Worm (Caenorhabditis elegans): Measurements from ENCODE around the gene cash-1.

- TF ChIP-seq nhr-237 (tag; optimal IDR thresholded peaks at IDR 0.05), result no peak
- TF ChIP-seq ZK546.5 (tag; optimal IDR thresholded peaks at IDR 0.05), result no peak
- TF ChIP-seq nhr-76 (tag; optimal IDR thresholded peaks at IDR 0.05), result no peak
- TF ChIP-seq ceh-9 (tag; optimal IDR thresholded peaks at IDR 0.05), result no peak
- no peak for TF ChIP-seq R02D3.7 (tag; optimal IDR thresholded peaks at IDR 0.05)
- no peak for TF ChIP-seq nhr-67 (tag; optimal IDR thresholded peaks at IDR 0.05)
- TF ChIP-seq skn-1 (tag; optimal IDR thresholded peaks at IDR 0.05), result no peak
- no peak for TF ChIP-seq mdl-1 (tag; optimal IDR thresholded peaks at IDR 0.05)
- no peak for TF ChIP-seq pqm-1 (tag; optimal IDR thresholded peaks at IDR 0.05)
- no peak for TF ChIP-seq elt-3 (tag; optimal IDR thresholded peaks at IDR 0.05)
- TF ChIP-seq ama-1 (optimal IDR thresholded peaks at IDR 0.05), result no peak
- no peak for TF ChIP-seq fos-1 (tag; optimal IDR thresholded peaks at IDR 0.05)
- no peak for TF ChIP-seq lin-39 (tag; optimal IDR thresholded peaks at IDR 0.05)
Observed at ce11 chrV:10381726-10382125, 19.7 kb downstream of the cash-1 start, which contains the start of gene abu-1.

Data from whole organism, L3 larva.